Fruit fly (Drosophila melanogaster) whole organism: ENCODE measurements around the gene drm.

Experiments
- CG8478 ChIP-seq: fragments of >200 bp; optimal IDR thresholded peaks from 2 replicates; lab custom pipeline; 2018; ENCODE audit warnings: inconsistent platforms
- Dll ChIP-seq: fragments of >200 bp; optimal IDR thresholded peaks from 2 replicates; lab custom pipeline; 2017
- EcR ChIP-seq, 2 experiments: fragments of >200 bp; optimal IDR thresholded peaks; 2 replicates each; lab custom pipeline; 2017; ENCODE audit warnings: missing biosample characterization in 2 of 2, missing genetic modification characterization in 2 of 2, missing genetic modification reagents in 2 of 2
- pan ChIP-seq: fragments of >200 bp; optimal IDR thresholded peaks from 2 replicates; lab custom pipeline; 2017
- psq ChIP-seq: fragments of >200 bp; optimal IDR thresholded peaks from 2 replicates; lab custom pipeline; 2017
- usp ChIP-seq: fragments of >200 bp; optimal IDR thresholded peaks from 2 replicates; lab custom pipeline; 2017; ENCODE audit warnings: missing biosample characterization, missing genetic modification characterization, mixed read lengths

The drm gene

dm6 chr2L:3523956-3524355, 15.1 kb upstream of the drm start, which contains the start of gene Sr-CIV:
Sr-CIV (minus strand) TSS chr2L:3524056.
- TF ChIP-seq usp (GFP tag; lab: Kevin White, UChicago) = no peak
- no peak for TF ChIP-seq pan (lab: Kevin White, UChicago)
- no peak for TF ChIP-seq Dll (lab: Kevin White, UChicago)
- no peak for TF ChIP-seq CG8478 (lab: Kevin White, UChicago)
- no peak for TF ChIP-seq EcR (GFP tag; optimal IDR thresholded peaks at IDR 0.05; lab: Kevin White, UChicago)
- TF ChIP-seq psq (lab: Kevin White, UChicago) = no peak

dm6 chr2L:3524729-3525181, 14.3 kb upstream of the drm start, which contains the start of gene CG8852:
CG8852 (plus strand) TSS chr2L:3525131.
- no peak for TF ChIP-seq pan (lab: Kevin White, UChicago)
- TF ChIP-seq psq (lab: Kevin White, UChicago) = no peak
- TF ChIP-seq CG8478 (lab: Kevin White, UChicago) = no peak
- no peak for TF ChIP-seq EcR (GFP tag; optimal IDR thresholded peaks at IDR 0.05; lab: Kevin White, UChicago)
- TF ChIP-seq Dll (lab: Kevin White, UChicago) = no peak
- no peak for TF ChIP-seq usp (GFP tag; lab: Kevin White, UChicago)

dm6 chr2L:3530186-3530832, 8.7 kb upstream of the drm start, which contains the start of the genes Spindly and IFT57:
Spindly (minus strand) TSS chr2L:3530317.
IFT57 (plus strand) TSS chr2L:3530789.
- TF ChIP-seq CG8478 (lab: Kevin White, UChicago) (no peak), pan (lab: Kevin White, UChicago) (no peak), usp (GFP tag; lab: Kevin White, UChicago) (no peak), EcR (GFP tag; optimal IDR thresholded peaks at IDR 0.05; lab: Kevin White, UChicago) (no peak), Dll (lab: Kevin White, UChicago) (no peak), psq (lab: Kevin White, UChicago) (no peak)

dm6 chr2L:3532973-3533525, 6.0 kb upstream of the drm start:
- TF ChIP-seq Dll (lab: Kevin White, UChicago) (no peak), psq (lab: Kevin White, UChicago) (no peak)

- TF ChIP-seq usp (GFP tag; lab: Kevin White, UChicago) = no peak
- peak; percentile 74 for TF ChIP-seq Dll (lab: Kevin White, UChicago)
Observed at dm6 chr2L:3534227-3534842, 4.7 kb upstream of the drm start.

dm6 chr2L:3539412-3539743, 331 bp downstream of the drm start:
- no peak for TF ChIP-seq pan (lab: Kevin White, UChicago)
- TF ChIP-seq CG8478 (lab: Kevin White, UChicago) = no peak

- TF ChIP-seq CG8478 (lab: Kevin White, UChicago) = peak; percentile 61
- TF ChIP-seq psq (lab: Kevin White, UChicago) = no peak
Observed at dm6 chr2L:3539996-3540395, 949 bp downstream of the drm start.

- no peak for TF ChIP-seq Dll (lab: Kevin White, UChicago)
- TF ChIP-seq CG8478 (lab: Kevin White, UChicago) = no peak
- no peak for TF ChIP-seq pan (lab: Kevin White, UChicago)
- TF ChIP-seq EcR (GFP tag; optimal IDR thresholded peaks at IDR 0.05; lab: Kevin White, UChicago) = no peak
- TF ChIP-seq usp (GFP tag; lab: Kevin White, UChicago) = no peak
- no peak for TF ChIP-seq psq (lab: Kevin White, UChicago)
Observed at dm6 chr2L:3543062-3543461, 4.0 kb downstream of the drm start.

- TF ChIP-seq Dll (lab: Kevin White, UChicago) (peak; percentile 100), CG8478 (lab: Kevin White, UChicago) (no peak)
Observed at dm6 chr2L:3545033-3545666, 6.1 kb downstream of the drm start.

dm6 chr2L:3547512-3547911, 8.5 kb downstream of the drm start:
- no peak for TF ChIP-seq CG8478 (lab: Kevin White, UChicago)

- TF ChIP-seq CG8478 (lab: Kevin White, UChicago) = no peak
- no peak for TF ChIP-seq Dll (lab: Kevin White, UChicago)
- TF ChIP-seq usp (GFP tag; lab: Kevin White, UChicago) = no peak
- no peak for TF ChIP-seq psq (lab: Kevin White, UChicago)
- no peak for TF ChIP-seq pan (lab: Kevin White, UChicago)
- TF ChIP-seq EcR (GFP tag; optimal IDR thresholded peaks at IDR 0.05; lab: Kevin White, UChicago) = no peak
Observed at dm6 chr2L:3548879-3549278, 9.8 kb downstream of the drm start.

- no peak for TF ChIP-seq EcR (GFP tag; optimal IDR thresholded peaks at IDR 0.05; lab: Kevin White, UChicago)
- TF ChIP-seq usp (GFP tag; lab: Kevin White, UChicago) = no peak
- TF ChIP-seq CG8478 (lab: Kevin White, UChicago) = no peak
Observed at dm6 chr2L:3549742-3550141, 10.7 kb downstream of the drm start.
